Worm (Caenorhabditis elegans): ENCODE data around the gene R155.3.

Gene R155.3

DNA sequence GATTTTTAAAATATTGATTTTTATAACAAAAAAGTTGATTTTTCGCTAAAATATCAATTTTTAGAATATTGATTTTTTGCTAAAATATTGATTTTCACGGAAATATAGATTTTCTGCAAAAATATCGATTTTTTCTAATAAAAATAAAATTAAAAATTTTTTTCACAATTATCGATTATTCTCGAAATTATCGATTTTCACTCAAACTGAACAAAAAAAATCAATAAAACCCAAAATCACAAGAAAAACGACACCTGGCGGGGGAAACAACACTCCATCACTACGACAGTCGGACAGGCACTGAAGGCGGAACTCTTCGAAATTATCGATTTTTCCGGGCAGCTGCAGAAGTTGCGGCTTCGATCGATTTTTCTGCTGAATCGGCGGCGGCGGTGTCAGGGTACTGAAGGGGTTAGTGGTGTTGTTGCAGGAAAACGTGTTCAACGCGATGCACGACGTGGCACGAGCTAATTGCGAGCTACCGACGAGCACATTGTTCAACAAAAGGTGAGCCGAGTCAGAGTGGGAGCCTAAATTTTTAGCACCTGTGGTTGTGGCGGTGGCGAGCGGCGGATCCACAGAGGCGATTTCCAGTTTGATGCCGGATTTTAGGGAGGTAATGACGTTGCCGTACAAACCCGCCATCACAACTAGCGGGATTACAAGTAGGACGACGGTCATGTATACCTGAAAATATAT is 36.8 kb upstream of the R155.3 start:
- TF ChIP-seq ztf-4 (tag; optimal IDR thresholded peaks at IDR 0.05): no peak
- no peak for TF ChIP-seq ceh-63 (GFP tag; optimal IDR thresholded peaks at IDR 0.05)
- TF ChIP-seq lin-39 (tag; optimal IDR thresholded peaks at IDR 0.05): no peak
- TF ChIP-seq mdl-1 (tag; optimal IDR thresholded peaks at IDR 0.05): no peak
- TF ChIP-seq ceh-90 (tag; optimal IDR thresholded peaks at IDR 0.05): no peak
- TF ChIP-seq lin-14 (GFP tag; optimal IDR thresholded peaks at IDR 0.05): no peak
- no peak for TF ChIP-seq blmp-1 (tag; optimal IDR thresholded peaks at IDR 0.05)
- TF ChIP-seq nhr-84 (tag; optimal IDR thresholded peaks at IDR 0.05): no peak
- TF ChIP-seq nhr-28 (tag; optimal IDR thresholded peaks at IDR 0.05): no peak

DNA sequence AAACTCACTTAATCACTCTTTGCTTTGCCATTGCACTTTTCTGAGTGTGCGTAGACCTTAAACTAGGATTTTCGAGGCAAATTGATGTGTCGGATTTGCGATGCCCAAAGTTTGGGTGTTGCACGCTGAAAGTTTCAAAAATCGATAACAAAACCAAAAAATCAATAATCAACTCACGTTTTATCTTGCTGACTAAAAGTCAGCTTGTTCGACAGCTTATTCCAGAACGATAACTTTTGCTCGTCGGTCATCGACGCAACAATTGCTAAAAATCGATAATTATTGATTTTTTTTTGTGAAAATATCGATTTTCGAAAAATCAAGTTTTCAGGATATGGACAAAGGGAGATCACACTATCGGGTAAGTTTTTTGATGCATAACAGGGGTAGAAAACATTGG is 36.0 kb upstream of the R155.3 start:
- no peak for TF ChIP-seq nhr-90 (tag; optimal IDR thresholded peaks at IDR 0.05; ENCODE audit: poor library complexity)
- TF ChIP-seq fos-1 (tag; optimal IDR thresholded peaks at IDR 0.05): no peak
- no peak for TF ChIP-seq elt-2 (tag; optimal IDR thresholded peaks at IDR 0.05)
- TF ChIP-seq fkh-4 (tag; optimal IDR thresholded peaks at IDR 0.05; ENCODE audit: borderline replicate concordance): no peak

DNA sequence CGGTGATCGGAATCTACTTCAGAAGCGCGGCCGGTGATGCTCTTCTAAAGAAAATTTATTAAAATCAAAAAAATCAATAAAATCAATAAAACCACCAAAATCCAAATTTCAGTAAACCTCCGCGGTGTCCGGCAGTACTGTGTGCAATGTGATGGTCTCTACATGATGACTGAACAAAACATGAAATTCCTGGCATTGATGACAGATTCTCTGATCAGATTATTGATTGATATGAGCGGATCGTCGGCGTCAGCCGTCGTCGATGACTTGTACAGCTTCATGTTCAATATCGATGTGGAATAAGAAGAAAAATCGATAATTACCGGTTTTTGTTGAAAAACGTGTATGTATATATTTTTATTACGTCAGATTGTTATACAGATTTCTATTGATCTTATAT is 32.4 kb upstream of the R155.3 start:
- no peak for TF ChIP-seq efl-1 (optimal IDR thresholded peaks at IDR 0.05)
- TF ChIP-seq efl-1 (GFP tag; optimal IDR thresholded peaks at IDR 0.05 in 1 of 2): peak in 1 of 2 experiments; percentile 72
- TF ChIP-seq hlh-4 (tag; optimal IDR thresholded peaks at IDR 0.05): no peak

DNA sequence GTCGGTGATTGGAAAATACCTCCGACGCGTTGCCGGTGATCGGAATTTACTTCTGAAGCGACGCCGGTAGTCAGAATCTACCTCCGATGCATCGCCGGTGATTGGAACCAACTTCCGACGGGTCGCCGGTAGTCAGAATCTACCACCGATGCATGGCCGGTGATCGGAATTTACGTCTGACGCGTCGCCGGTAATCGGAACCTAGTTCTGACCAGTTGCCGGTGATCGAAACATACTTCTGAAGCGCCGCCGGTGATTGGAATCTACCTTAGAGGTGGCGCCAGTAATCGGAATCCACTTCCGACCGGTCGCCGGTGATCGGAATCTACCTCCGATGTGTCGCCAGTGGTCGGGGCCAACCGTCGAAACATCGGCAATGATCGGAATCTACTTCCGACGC is 31.8 kb upstream of the R155.3 start:
- TF ChIP-seq lin-13 (GFP tag; optimal IDR thresholded peaks at IDR 0.05): no peak
- TF ChIP-seq snu-23 (GFP tag; optimal IDR thresholded peaks at IDR 0.05): no peak
- no peak for TF ChIP-seq nhr-20 (tag; optimal IDR thresholded peaks at IDR 0.05)
- no peak for TF ChIP-seq lsy-2 (tag; optimal IDR thresholded peaks at IDR 0.05)
- no peak for TF ChIP-seq rnt-1 (tag; optimal IDR thresholded peaks at IDR 0.05)
- TF ChIP-seq fkh-10 (GFP tag; optimal IDR thresholded peaks at IDR 0.05): no peak

DNA sequence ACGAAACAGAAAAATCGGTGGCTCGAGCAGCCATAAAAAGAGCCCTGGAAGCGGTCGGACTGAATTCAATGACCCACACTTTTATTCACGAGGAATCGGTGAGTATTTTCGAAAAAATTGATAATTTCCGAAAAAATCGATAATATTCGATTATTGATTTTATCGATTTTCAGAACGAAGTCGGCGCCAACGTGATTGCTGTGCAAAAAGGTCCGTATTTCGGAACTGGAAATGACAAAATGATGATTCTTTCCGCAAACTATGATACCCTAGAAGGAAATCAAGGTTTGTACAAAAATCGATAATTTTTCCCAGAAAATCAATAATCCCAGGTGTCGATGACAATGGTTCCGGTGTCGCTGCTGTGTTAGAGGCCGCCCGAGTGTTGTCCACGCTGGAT is 30.4 kb upstream of the R155.3 start:
- TF ChIP-seq rnt-1 (tag; optimal IDR thresholded peaks at IDR 0.05) (no peak), unc-30 (tag; optimal IDR thresholded peaks at IDR 0.05) (no peak), F16B12.6 (tag; optimal IDR thresholded peaks at IDR 0.05) (no peak), lin-14 (GFP tag; optimal IDR thresholded peaks at IDR 0.05) (no peak), mep-1 (tag; optimal IDR thresholded peaks at IDR 0.05) (no peak), nhr-19 (GFP tag; conservative IDR thresholded peaks at IDR 0.05) (no peak)

DNA sequence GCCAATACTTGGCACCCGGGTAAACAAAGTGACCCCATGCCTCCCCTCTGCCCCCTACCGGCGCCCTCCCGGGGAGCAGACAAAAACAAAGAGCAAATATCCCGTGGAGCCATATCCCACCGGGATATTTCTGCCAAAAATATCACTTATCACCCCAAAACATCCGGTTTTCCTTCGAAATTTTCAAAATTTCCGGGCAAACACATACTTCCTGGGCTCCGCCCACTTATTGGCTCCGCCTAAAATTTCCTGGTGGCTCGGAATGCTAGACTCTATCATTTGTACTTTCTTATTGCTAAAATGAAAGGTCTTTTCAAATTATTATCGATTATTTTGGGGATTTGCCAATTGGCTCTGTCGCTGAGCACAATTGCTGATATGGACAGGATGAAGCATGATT is 29.2 kb upstream of the R155.3 start, which contains the start of gene Y39A3B.1:
Gene Y39A3B.1 (plus strand): TSS at position 301 of the 400 bp plus-strand sequence.
- TF ChIP-seq lir-3 (tag; optimal IDR thresholded peaks at IDR 0.05; ENCODE audit: poor library complexity) (no peak), zag-1 (tag; optimal IDR thresholded peaks at IDR 0.05) (no peak), sox-4 (tag; optimal IDR thresholded peaks at IDR 0.05) (no peak), fos-1 (tag; optimal IDR thresholded peaks at IDR 0.05) (no peak), mdl-1 (tag; optimal IDR thresholded peaks at IDR 0.05) (no peak), ets-5 (GFP tag; IDR thresholded peaks at IDR 0.05) (no peak), nhr-90 (tag; optimal IDR thresholded peaks at IDR 0.05; ENCODE audit: poor library complexity) (no peak), nhr-11 (tag; optimal IDR thresholded peaks at IDR 0.05) (no peak), nhr-77 (tag; optimal IDR thresholded peaks at IDR 0.05) (no peak), grh-1 (GFP tag; IDR thresholded peaks at IDR 0.05) (no peak), lin-15B (tag; optimal IDR thresholded peaks at IDR 0.05) (no peak), ceh-63 (GFP tag; optimal IDR thresholded peaks at IDR 0.05) (no peak), skn-1 (tag; optimal IDR thresholded peaks at IDR 0.05) (no peak), snpc-4 (tag; optimal IDR thresholded peaks at IDR 0.05) (no peak)
